Worm (Caenorhabditis elegans) whole organism, early embryonic: Measurements from ENCODE around the gene T28F3.5.

ENCODE experiments used
- B0310.2 ChIP-seq: sonication (generic microtip); optimal IDR thresholded peaks from 2 replicates; lab custom pipeline; 2016; ENCODE audit warnings: mild to moderate bottlenecking, missing genetic modification characterization, missing compliant biosample characterization
- F13C5.2 ChIP-seq: sonication (generic microtip); optimal IDR thresholded peaks from 2 replicates; lab custom pipeline; 2017; ENCODE audit warnings: mild to moderate bottlenecking, missing genetic modification characterization, inconsistent platforms, missing compliant biosample characterization
- aly-1 ChIP-seq: sonication (generic microtip); optimal IDR thresholded peaks from 2 replicates; lab custom pipeline; 2016; ENCODE audit warnings: missing genetic modification characterization, missing compliant biosample characterization
- ama-1 ChIP-seq: fragments of 150-350 bp; optimal IDR thresholded peaks from 2 replicates; lab custom pipeline; 2014
- ceh-13 ChIP-seq: fragments of 200-800 bp; sonication (Bioruptor generic); optimal IDR thresholded peaks from 2 replicates; lab custom pipeline; 2018; ENCODE audit warnings: mild to moderate bottlenecking, missing genetic modification characterization, missing compliant biosample characterization
- ceh-36 ChIP-seq: sonication (generic microtip); optimal IDR thresholded peaks from 2 replicates; lab custom pipeline; 2016; ENCODE audit warnings: missing genetic modification characterization, inconsistent platforms, missing compliant biosample characterization
- ets-7 ChIP-seq: sonication (generic microtip); optimal IDR thresholded peaks from 2 replicates; lab custom pipeline; 2016; ENCODE audit warnings: missing genotype, missing genetic modification characterization, missing compliant biosample characterization
- flt-1 ChIP-seq: fragments of 200-800 bp; sonication (Bioruptor generic); IDR thresholded peaks from 2 replicates; pipeline ENCODE4 v1.3.6; 2022; ENCODE audit warnings: missing genetic modification characterization, missing compliant biosample characterization
- hmbx-1 ChIP-seq: sonication (generic microtip); optimal IDR thresholded peaks from 2 replicates; lab custom pipeline; 2016; ENCODE audit warnings: mild to moderate bottlenecking, missing genetic modification characterization, missing compliant biosample characterization
- hmg-4 ChIP-seq: fragments of 200-800 bp; sonication (Bioruptor generic); optimal IDR thresholded peaks from 2 replicates; lab custom pipeline; 2018; ENCODE audit warnings: mild to moderate bottlenecking, missing genetic modification characterization, missing compliant biosample characterization
- hnd-1 ChIP-seq: sonication (generic microtip); optimal IDR thresholded peaks from 2 replicates; lab custom pipeline; 2016; ENCODE audit warnings: missing genetic modification characterization, missing compliant biosample characterization
- pes-1 ChIP-seq: fragments of 200-800 bp; sonication (Bioruptor generic); IDR thresholded peaks from 2 replicates; pipeline ENCODE4 v1.3.6; 2022; ENCODE audit warnings: missing genetic modification reagents, missing genetic modification characterization, missing compliant biosample characterization
- scrt-1 ChIP-seq: fragments of 200-800 bp; sonication (Bioruptor generic); IDR thresholded peaks from 2 replicates; pipeline ENCODE4 v1.3.6; 2022; ENCODE audit warnings: missing genetic modification characterization, missing compliant biosample characterization
- sea-1 ChIP-seq: fragments of 200-800 bp; sonication (Bioruptor generic); conservative IDR thresholded peaks from 2 replicates; pipeline ENCODE4 v1.3.6; 2022; ENCODE audit warnings: missing genetic modification characterization, missing compliant biosample characterization
- tbx-11 ChIP-seq: fragments of 200-800 bp; sonication (Bioruptor generic); IDR thresholded peaks from 2 replicates; pipeline ENCODE4 v1.3.6; 2022; ENCODE audit warnings: missing genetic modification characterization, missing compliant biosample characterization
- tbx-37 ChIP-seq: fragments of 200-800 bp; sonication (Bioruptor generic); conservative IDR thresholded peaks from 2 replicates; pipeline ENCODE4 v1.3.6; 2022; ENCODE audit warnings: missing genetic modification reagents, missing genetic modification characterization, missing compliant biosample characterization
- tra-4 ChIP-seq: sonication (generic microtip); optimal IDR thresholded peaks from 2 replicates; lab custom pipeline; 2017; ENCODE audit warnings: missing genetic modification characterization, missing compliant biosample characterization

Gene T28F3.5

DNA sequence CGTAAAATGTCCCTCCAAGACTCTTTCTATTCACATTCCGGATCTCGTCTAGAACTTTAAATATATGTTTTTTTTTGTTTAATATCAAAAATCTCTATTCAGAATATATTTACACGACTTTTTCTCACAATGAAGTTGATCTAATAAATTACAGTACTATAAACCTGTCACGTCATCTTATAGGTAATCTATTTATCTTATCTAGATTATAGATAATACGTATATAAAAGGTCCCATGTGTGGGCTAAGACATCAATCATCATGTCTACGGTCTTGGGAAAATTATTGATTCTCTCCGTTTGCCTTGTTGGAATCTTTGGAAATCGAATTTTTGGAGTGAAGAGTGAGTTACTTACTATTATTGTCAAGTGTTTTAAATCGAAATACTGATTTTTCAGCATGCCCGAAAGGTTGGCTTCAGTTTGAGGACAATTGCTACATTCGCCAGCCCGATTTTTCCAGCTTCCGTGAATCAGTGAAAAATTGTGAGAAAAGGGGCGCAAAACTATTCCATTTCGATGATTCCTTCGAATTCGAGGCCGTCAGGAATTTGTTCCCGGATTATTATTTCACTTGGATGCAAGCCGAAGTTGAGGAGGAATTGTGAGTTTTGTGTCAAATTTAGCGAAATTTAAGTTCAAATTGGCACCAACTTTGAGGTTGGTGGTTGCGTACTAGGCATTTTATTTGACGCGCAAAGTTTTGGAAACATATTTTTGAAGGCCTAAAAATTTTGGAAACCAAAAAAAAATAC is 17.7 kb upstream of the T28F3.5 start, which contains the start of gene clec-196:
clec-196 (plus strand) TSS at position 252 of the 754 bp plus-strand sequence.
- TF ChIP-seq sea-1 (no peak), ets-7 (tag; lab: Kevin White, UChicago) (no peak), aly-1 (no peak), ceh-36 (no peak), flt-1 (GFP tag; lab: Robert Waterston, UW) (no peak), B0310.2 (tag; lab: Kevin White, UChicago) (no peak), tbx-37 (no peak), pes-1 (no peak), scrt-1 (GFP tag; lab: Robert Waterston, UW) (no peak), tbx-11 (GFP tag; lab: Robert Waterston, UW) (no peak), hmbx-1 (tag; lab: Kevin White, UChicago) (no peak), F13C5.2 (tag; lab: Kevin White, UChicago) (no peak), ceh-13 (GFP tag; lab: Kevin White, UChicago) (no peak), tra-4 (tag; lab: Kevin White, UChicago) (no peak)

DNA sequence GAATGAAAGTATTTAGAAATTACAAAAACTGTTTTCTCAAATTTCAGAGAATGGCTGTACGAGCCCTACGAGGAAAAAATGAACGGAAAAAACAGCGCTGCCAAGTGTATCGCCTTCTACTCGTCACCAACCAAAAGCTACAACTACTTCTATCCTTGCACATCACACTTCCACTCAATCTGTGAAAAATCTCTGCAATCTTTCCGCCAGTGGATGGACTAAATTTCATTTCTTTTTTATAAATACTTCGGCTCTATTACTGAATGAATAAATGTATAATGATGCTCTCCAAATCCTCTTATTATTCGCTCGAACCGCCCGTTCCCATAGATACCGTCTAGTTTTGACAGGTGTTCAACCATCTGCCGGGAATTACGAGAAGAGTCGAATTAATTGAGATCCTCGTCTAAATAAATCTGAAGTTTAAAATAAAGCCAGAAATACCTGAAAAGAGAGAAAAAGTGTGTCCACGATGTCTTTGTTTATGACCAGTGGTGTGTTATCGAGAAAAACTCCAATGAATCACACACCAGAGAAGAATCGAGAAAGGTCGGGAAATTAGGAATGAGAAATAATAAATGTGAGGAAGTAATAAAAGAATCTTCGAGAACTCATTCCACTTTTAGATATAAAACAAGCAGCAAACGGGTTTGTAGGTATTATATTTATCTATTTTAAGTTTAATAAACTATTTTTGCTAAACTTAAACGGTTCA is 17.0 kb upstream of the T28F3.5 start:
- TF ChIP-seq ceh-13 (GFP tag; lab: Kevin White, UChicago) (no peak), ama-1 (lab: Kevin White, UChicago) (peak; percentile 3)

DNA sequence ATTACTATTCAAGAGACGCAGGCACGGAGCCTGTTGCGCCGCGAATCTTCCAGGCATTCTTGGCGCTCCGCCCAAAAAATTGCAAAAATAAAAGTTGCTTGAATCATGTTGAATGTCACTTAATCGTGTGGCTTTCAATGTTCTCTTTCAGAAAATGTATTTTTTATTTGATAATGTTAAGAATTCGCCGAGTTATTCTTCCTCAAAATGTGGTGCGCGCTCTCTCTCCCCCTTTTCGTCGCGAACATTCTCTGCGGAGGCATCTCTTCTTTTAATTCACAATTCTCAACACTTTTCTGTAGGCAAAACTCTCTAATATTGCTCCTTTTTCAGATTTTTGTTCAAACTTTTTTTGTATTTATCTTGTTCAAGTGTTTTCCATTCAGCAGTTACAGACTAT is 16.2 kb upstream of the T28F3.5 start:
- no peak for TF ChIP-seq ama-1 (lab: Kevin White, UChicago)
- TF ChIP-seq pes-1, result peak; percentile 50; the same call in 1 of the 2 replicates
- peak; percentile 96 for TF ChIP-seq F13C5.2 (tag; lab: Kevin White, UChicago)
- TF ChIP-seq hnd-1 (tag; lab: Kevin White, UChicago), result peak; percentile 53
- TF ChIP-seq aly-1, result no peak
- no peak for TF ChIP-seq ets-7 (tag; lab: Kevin White, UChicago)
- peak; percentile 73 for TF ChIP-seq tra-4 (tag; lab: Kevin White, UChicago)
- TF ChIP-seq hmbx-1 (tag; lab: Kevin White, UChicago), result peak; percentile 69
- no peak for TF ChIP-seq scrt-1 (GFP tag; lab: Robert Waterston, UW)
- TF ChIP-seq hmg-4, result peak; percentile 89
- peak; percentile 65 for TF ChIP-seq ceh-13 (GFP tag; lab: Kevin White, UChicago)
- peak; percentile 83 for TF ChIP-seq sea-1
- peak; percentile 57 for TF ChIP-seq ceh-36
- TF ChIP-seq B0310.2 (tag; lab: Kevin White, UChicago), result peak; percentile 55
- TF ChIP-seq flt-1 (GFP tag; lab: Robert Waterston, UW), result peak; percentile 67
- no peak for TF ChIP-seq tbx-11 (GFP tag; lab: Robert Waterston, UW)
- no peak for TF ChIP-seq tbx-37

DNA sequence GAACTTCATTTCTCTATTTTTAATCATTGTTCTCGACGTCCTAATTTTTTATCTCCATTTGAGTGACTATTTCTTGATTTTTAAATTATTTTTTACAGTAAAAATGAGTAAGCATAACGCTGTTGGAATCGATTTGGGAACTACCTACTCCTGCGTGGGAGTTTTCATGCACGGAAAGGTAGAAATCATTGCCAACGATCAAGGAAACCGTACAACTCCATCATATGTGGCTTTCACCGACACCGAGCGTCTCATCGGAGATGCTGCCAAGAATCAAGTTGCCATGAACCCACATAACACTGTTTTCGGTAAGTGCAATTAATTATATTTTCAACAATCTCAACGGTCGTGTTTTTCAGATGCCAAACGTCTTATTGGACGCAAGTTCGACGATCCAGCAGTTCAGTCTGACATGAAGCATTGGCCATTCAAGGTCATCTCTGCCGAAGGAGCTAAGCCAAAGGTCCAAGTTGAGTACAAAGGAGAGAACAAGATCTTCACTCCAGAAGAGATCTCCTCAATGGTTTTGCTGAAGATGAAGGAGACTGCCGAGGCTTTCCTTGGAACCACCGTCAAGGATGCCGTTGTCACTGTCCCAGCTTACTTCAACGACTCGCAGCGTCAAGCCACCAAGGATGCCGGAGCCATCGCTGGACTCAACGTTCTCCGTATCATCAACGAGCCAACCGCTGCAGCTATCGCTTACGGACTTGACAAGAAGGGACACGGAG is 15.6 kb upstream of the T28F3.5 start, which contains the start of gene hsp-1:
hsp-1 (plus strand) TSS at position 99 of the 731 bp plus-strand sequence.
- TF ChIP-seq tra-4 (tag; lab: Kevin White, UChicago) (no peak), hmg-4 (no peak), pes-1 (no peak), ets-7 (tag; lab: Kevin White, UChicago) (no peak), hnd-1 (tag; lab: Kevin White, UChicago) (no peak), ceh-36 (no peak), ceh-13 (GFP tag; lab: Kevin White, UChicago) (no peak), flt-1 (GFP tag; lab: Robert Waterston, UW) (no peak), aly-1 (no peak), tbx-11 (GFP tag; lab: Robert Waterston, UW) (no peak), B0310.2 (tag; lab: Kevin White, UChicago) (no peak), sea-1 (no peak), hmbx-1 (tag; lab: Kevin White, UChicago) (no peak), tbx-37 (no peak), ama-1 (lab: Kevin White, UChicago) (no peak), F13C5.2 (tag; lab: Kevin White, UChicago) (no peak), scrt-1 (GFP tag; lab: Robert Waterston, UW) (no peak)

DNA sequence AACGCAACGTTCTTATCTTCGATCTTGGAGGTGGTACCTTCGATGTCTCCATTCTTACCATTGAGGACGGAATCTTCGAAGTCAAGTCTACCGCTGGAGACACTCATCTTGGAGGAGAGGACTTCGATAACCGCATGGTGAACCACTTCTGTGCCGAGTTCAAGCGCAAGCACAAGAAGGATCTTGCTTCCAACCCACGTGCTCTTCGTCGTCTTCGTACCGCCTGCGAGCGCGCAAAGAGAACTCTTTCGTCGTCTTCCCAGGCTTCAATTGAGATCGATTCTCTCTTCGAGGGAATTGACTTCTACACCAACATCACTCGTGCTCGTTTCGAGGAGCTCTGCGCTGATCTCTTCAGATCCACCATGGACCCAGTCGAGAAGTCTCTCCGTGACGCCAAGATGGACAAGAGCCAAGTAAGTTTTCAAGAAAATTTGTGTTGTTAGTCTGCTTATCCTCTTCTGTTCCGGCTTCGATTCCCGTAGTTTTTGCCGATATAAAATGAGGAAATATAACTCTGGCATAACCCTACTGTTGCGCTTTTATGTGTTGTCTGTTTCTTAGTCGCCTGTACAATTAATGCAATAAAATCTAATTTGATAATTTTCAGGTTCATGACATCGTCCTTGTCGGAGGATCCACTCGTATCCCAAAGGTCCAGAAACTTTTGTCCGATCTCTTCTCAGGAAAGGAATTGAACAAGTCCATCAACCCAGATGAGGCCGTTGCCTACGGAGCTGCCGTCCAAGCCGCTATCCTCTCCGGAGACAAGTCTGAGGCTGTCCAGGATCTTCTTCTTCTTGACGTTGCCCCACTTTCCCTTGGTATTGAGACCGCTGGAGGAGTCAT is 14.8 kb upstream of the T28F3.5 start:
- TF ChIP-seq tbx-11 (GFP tag; lab: Robert Waterston, UW), result no peak
- TF ChIP-seq sea-1, result 0 out of 2 replicates have a peak, but pooled peaks have one; percentile 52
- no peak for TF ChIP-seq flt-1 (GFP tag; lab: Robert Waterston, UW)
- no peak for TF ChIP-seq hmg-4
- no peak for TF ChIP-seq ama-1 (lab: Kevin White, UChicago)
- TF ChIP-seq aly-1, result peak; percentile 34

DNA sequence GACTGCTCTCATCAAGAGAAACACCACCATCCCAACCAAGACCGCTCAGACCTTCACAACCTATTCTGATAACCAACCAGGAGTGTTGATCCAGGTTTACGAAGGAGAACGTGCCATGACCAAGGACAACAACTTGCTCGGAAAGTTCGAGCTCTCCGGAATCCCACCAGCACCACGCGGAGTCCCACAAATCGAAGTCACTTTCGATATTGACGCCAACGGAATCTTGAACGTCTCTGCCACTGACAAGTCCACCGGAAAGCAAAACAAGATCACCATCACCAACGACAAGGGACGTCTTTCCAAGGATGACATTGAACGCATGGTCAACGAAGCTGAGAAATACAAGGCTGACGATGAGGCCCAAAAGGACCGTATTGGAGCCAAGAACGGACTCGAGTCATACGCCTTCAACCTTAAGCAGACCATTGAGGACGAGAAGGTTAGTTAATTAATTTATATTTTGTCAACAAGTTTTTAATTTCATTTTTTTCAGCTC is 14.1 kb upstream of the T28F3.5 start:
- TF ChIP-seq aly-1 (no peak), tra-4 (tag; lab: Kevin White, UChicago) (no peak), ama-1 (lab: Kevin White, UChicago) (peak; percentile 85), ceh-36 (no peak), flt-1 (GFP tag; lab: Robert Waterston, UW) (0 out of 2 replicates have a peak, but pooled peaks have one; percentile 4)
